Fruit fly (Drosophila melanogaster): ENCODE measurements around the gene CG2059.

The CG2059 gene

dm6 chrX:7300356-7300721, 14.2 kb downstream of the CG2059 start:
- TF ChIP-seq woc (GFP tag; optimal IDR thresholded peaks at IDR 0.05) (no peak), ey (GFP tag; optimal IDR thresholded peaks at IDR 0.05) (peak; percentile 52), Abd-B (GFP tag; optimal IDR thresholded peaks at IDR 0.05) (no peak), br (GFP tag; optimal IDR thresholded peaks at IDR 0.05) (peak; percentile 26), HLH106 (tag; optimal IDR thresholded peaks at IDR 0.05) (peak; percentile 61), tai (GFP tag; optimal IDR thresholded peaks at IDR 0.05) (no peak), Vsx2 (GFP tag; optimal IDR thresholded peaks at IDR 0.05; ENCODE audit: partially characterized antibody) (peak; percentile 88), foxo (GFP tag; optimal IDR thresholded peaks at IDR 0.05) (peak in 1 of 2 experiments; percentile 47), Dif (GFP tag; optimal IDR thresholded peaks at IDR 0.05; ENCODE audit: partially characterized antibody) (no peak), CrebA (GFP tag; optimal IDR thresholded peaks at IDR 0.05; ENCODE audit: borderline replicate concordance) (no peak), Dfd (GFP tag; optimal IDR thresholded peaks at IDR 0.05) (no peak), sv (GFP tag; optimal IDR thresholded peaks at IDR 0.05) (no peak), Rel (GFP tag; optimal IDR thresholded peaks at IDR 0.05) (no peak), Rel (tag; optimal IDR thresholded peaks at IDR 0.05) (peak; percentile 83), CG9705 (GFP tag; optimal IDR thresholded peaks at IDR 0.05) (no peak), rgr (GFP tag; optimal IDR thresholded peaks at IDR 0.05) (peak; percentile 27), dsf (GFP tag; optimal IDR thresholded peaks at IDR 0.05; ENCODE audit: borderline replicate concordance) (no peak), Hnf4 (GFP tag; optimal IDR thresholded peaks at IDR 0.05) (no peak), Myc (optimal IDR thresholded peaks at IDR 0.05) (no peak), Jra (GFP tag; optimal IDR thresholded peaks at IDR 0.05) (no peak), GATAd (GFP tag; optimal IDR thresholded peaks at IDR 0.05) (no peak), fru (GFP tag; optimal IDR thresholded peaks at IDR 0.05) (peak; percentile 58), lola (GFP tag; optimal IDR thresholded peaks at IDR 0.05) (no peak), CG32264 (GFP tag; optimal IDR thresholded peaks at IDR 0.05) (no peak), OdsH (GFP tag; optimal IDR thresholded peaks at IDR 0.05) (peak; percentile 39), Hr83 (GFP tag; optimal IDR thresholded peaks at IDR 0.05; ENCODE audit: poor library complexity, severe bottlenecking) (peak; percentile 22), Mio (GFP tag; optimal IDR thresholded peaks at IDR 0.05) (no peak), N (GFP tag; optimal IDR thresholded peaks at IDR 0.05) (no peak), Hr78 (GFP tag; optimal IDR thresholded peaks at IDR 0.05) (no peak), jim (GFP tag; optimal IDR thresholded peaks at IDR 0.05) (no peak), Sp1 (GFP tag; optimal IDR thresholded peaks at IDR 0.05) (peak; percentile 26), usp (GFP tag; optimal IDR thresholded peaks at IDR 0.05) (no peak), pan (optimal IDR thresholded peaks at IDR 0.05) (no peak), dl (GFP tag; optimal IDR thresholded peaks at IDR 0.05; ENCODE audit: insufficient read depth in 1 of 2, partially characterized antibody in 2 of 2) (no peak), brk (GFP tag; optimal IDR thresholded peaks at IDR 0.05) (no peak), psq (GFP tag; optimal IDR thresholded peaks at IDR 0.05) (no peak), sage (GFP tag; optimal IDR thresholded peaks at IDR 0.05) (no peak), dmrt93B (GFP tag; optimal IDR thresholded peaks at IDR 0.05) (peak; percentile 41), h (GFP tag; optimal IDR thresholded peaks at IDR 0.05) (no peak)

dm6 chrX:7300722-7301350, 14.7 kb downstream of the CG2059 start:
- TF ChIP-seq HLH106 (tag; optimal IDR thresholded peaks at IDR 0.05) (no peak), Hr83 (GFP tag; optimal IDR thresholded peaks at IDR 0.05; ENCODE audit: poor library complexity, severe bottlenecking) (peak; percentile 42), GATAd (GFP tag; optimal IDR thresholded peaks at IDR 0.05) (no peak), jim (GFP tag; optimal IDR thresholded peaks at IDR 0.05) (peak; percentile 80), Sp1 (GFP tag; optimal IDR thresholded peaks at IDR 0.05) (no peak), fru (GFP tag; optimal IDR thresholded peaks at IDR 0.05) (peak; percentile 32), rgr (GFP tag; optimal IDR thresholded peaks at IDR 0.05) (no peak), psq (GFP tag; optimal IDR thresholded peaks at IDR 0.05) (peak; percentile 88), dl (GFP tag; optimal IDR thresholded peaks at IDR 0.05; ENCODE audit: insufficient read depth in 1 of 2, partially characterized antibody in 2 of 2) (peak; percentile 46 to 55), Vsx2 (GFP tag; optimal IDR thresholded peaks at IDR 0.05; ENCODE audit: partially characterized antibody) (no peak), Hnf4 (GFP tag; optimal IDR thresholded peaks at IDR 0.05) (peak; percentile 36), h (GFP tag; optimal IDR thresholded peaks at IDR 0.05) (peak; percentile 48), ey (GFP tag; optimal IDR thresholded peaks at IDR 0.05) (no peak), Rel (GFP tag; optimal IDR thresholded peaks at IDR 0.05) (no peak), Rel (tag; optimal IDR thresholded peaks at IDR 0.05) (no peak), Abd-B (GFP tag; optimal IDR thresholded peaks at IDR 0.05) (no peak), pan (optimal IDR thresholded peaks at IDR 0.05) (no peak), CrebA (GFP tag; optimal IDR thresholded peaks at IDR 0.05; ENCODE audit: borderline replicate concordance) (peak; percentile 28), Dif (GFP tag; optimal IDR thresholded peaks at IDR 0.05; ENCODE audit: partially characterized antibody) (peak; percentile 67)
